Worm (Caenorhabditis elegans) whole organism, mixed stage, embryonic: ENCODE measurements around the gene cylc-1.

Experiments
- M03D4.4 ChIP-seq: sonication (generic microtip); optimal IDR thresholded peaks from 2 replicates; lab custom pipeline; 2017; ENCODE audit warnings: mild to moderate bottlenecking, missing genetic modification characterization, missing compliant biosample characterization
- bed-3 ChIP-seq: fragments of 200-800 bp; sonication (Bioruptor generic); optimal IDR thresholded peaks from 3 replicates; lab custom pipeline; 2018; ENCODE audit warnings: mild to moderate bottlenecking, missing genetic modification characterization, moderate library complexity, missing compliant biosample characterization
- blmp-1 ChIP-seq: fragments of 150-350 bp; optimal IDR thresholded peaks from 2 replicates; lab custom pipeline; 2014; ENCODE audit warnings: missing biosample characterization, missing genetic modification characterization
- ceh-39 ChIP-seq: fragments of 150-350 bp; optimal IDR thresholded peaks from 2 replicates; lab custom pipeline; 2014; ENCODE audit warnings: missing biosample characterization, missing genetic modification characterization
- ceh-43 ChIP-seq: fragments of 200-800 bp; sonication (Bioruptor generic); optimal IDR thresholded peaks from 2 replicates; lab custom pipeline; 2018; ENCODE audit warnings: mild to moderate bottlenecking, missing genetic modification characterization, moderate library complexity, missing compliant biosample characterization
- ceh-83 ChIP-seq: fragments of 200-800 bp; sonication (Bioruptor generic); optimal IDR thresholded peaks from 2 replicates; lab custom pipeline; 2018; ENCODE audit warnings: mild to moderate bottlenecking, missing genetic modification characterization, missing compliant biosample characterization
- ces-1 ChIP-seq: fragments of 150-350 bp; optimal IDR thresholded peaks from 2 replicates; lab custom pipeline; 2014; ENCODE audit warnings: missing biosample characterization, missing genetic modification reagents, missing genetic modification characterization
- cnd-1 ChIP-seq: fragments of 200-800 bp; sonication (Bioruptor generic); optimal IDR thresholded peaks from 2 replicates; lab custom pipeline; 2018; ENCODE audit warnings: mild to moderate bottlenecking, missing genetic modification characterization, missing compliant biosample characterization
- drap-1 ChIP-seq: fragments of 200-800 bp; sonication (Bioruptor generic); optimal IDR thresholded peaks from 3 replicates; lab custom pipeline; 2018; ENCODE audit warnings: mild to moderate bottlenecking, missing genetic modification characterization, missing compliant biosample characterization
- elt-1 ChIP-seq: sonication (generic microtip); optimal IDR thresholded peaks from 2 replicates; lab custom pipeline; 2017; ENCODE audit warnings: missing genetic modification characterization, mild to moderate bottlenecking, missing compliant biosample characterization, antibody characterized with exemption, moderate library complexity, borderline replicate concordance; ENCODE audit not compliant: insufficient read depth
- elt-3 ChIP-seq: fragments of 150-350 bp; optimal IDR thresholded peaks from 2 replicates; lab custom pipeline; 2014; ENCODE audit warnings: missing biosample characterization, missing genetic modification characterization
- flh-1 ChIP-seq: fragments of 200-800 bp; sonication (Bioruptor generic); optimal IDR thresholded peaks from 2 replicates; lab custom pipeline; 2018; ENCODE audit warnings: mild to moderate bottlenecking, missing genetic modification characterization, moderate library complexity, missing compliant biosample characterization
- ham-2 ChIP-seq: fragments of 200-800 bp; sonication (Bioruptor generic); optimal IDR thresholded peaks from 2 replicates; lab custom pipeline; 2018; ENCODE audit warnings: mild to moderate bottlenecking, missing genetic modification characterization, missing compliant biosample characterization
- hlh-1 ChIP-seq: fragments of 150-350 bp; optimal IDR thresholded peaks from 2 replicates; lab custom pipeline; 2014; ENCODE audit warnings: missing biosample characterization, missing genetic modification reagents, missing genetic modification characterization
- lin-13 ChIP-seq: fragments of 150-350 bp; optimal IDR thresholded peaks from 2 replicates; lab custom pipeline; 2014; ENCODE audit warnings: missing biosample characterization, missing genetic modification characterization
- lin-32 ChIP-seq: fragments of 200-800 bp; sonication (Bioruptor generic); optimal IDR thresholded peaks from 2 replicates; lab custom pipeline; 2018; ENCODE audit warnings: mild to moderate bottlenecking, missing genetic modification characterization, missing compliant biosample characterization
- lsy-2 ChIP-seq: fragments of 150-350 bp; optimal IDR thresholded peaks from 2 replicates; lab custom pipeline; 2014; ENCODE audit warnings: missing biosample characterization, missing genetic modification characterization
- mab-5 ChIP-seq: fragments of 150-350 bp; optimal IDR thresholded peaks from 2 replicates; lab custom pipeline; 2014; ENCODE audit warnings: missing biosample characterization, missing genetic modification characterization
- mep-1 ChIP-seq: fragments of 150-350 bp; optimal IDR thresholded peaks from 2 replicates; lab custom pipeline; 2017; ENCODE audit warnings: missing biosample characterization, missing genetic modification reagents, missing genetic modification characterization, inconsistent platforms
- mls-2 ChIP-seq: sonication (generic microtip); optimal IDR thresholded peaks from 2 replicates; lab custom pipeline; 2016; ENCODE audit warnings: mild to moderate bottlenecking, missing genetic modification characterization, moderate library complexity, missing compliant biosample characterization
- nhr-12 ChIP-seq: fragments of 150-350 bp; optimal IDR thresholded peaks from 2 replicates; lab custom pipeline; 2014; ENCODE audit warnings: missing biosample characterization, missing genetic modification characterization
- nhr-2 ChIP-seq: fragments of 150-350 bp; optimal IDR thresholded peaks from 2 replicates; lab custom pipeline; 2014; ENCODE audit warnings: missing biosample characterization, missing genetic modification characterization
- nhr-237 ChIP-seq: fragments of 150-350 bp; optimal IDR thresholded peaks from 2 replicates; lab custom pipeline; 2014; ENCODE audit warnings: missing biosample characterization, missing genetic modification characterization
- nhr-28 ChIP-seq: fragments of 150-350 bp; optimal IDR thresholded peaks from 2 replicates; lab custom pipeline; 2014; ENCODE audit warnings: missing biosample characterization, missing genetic modification characterization
- nhr-76 ChIP-seq: sonication (generic microtip); optimal IDR thresholded peaks from 2 replicates; lab custom pipeline; 2017; ENCODE audit warnings: missing biosample characterization, missing genetic modification characterization
- pha-4 ChIP-seq: fragments of 150-350 bp; optimal IDR thresholded peaks from 2 replicates; lab custom pipeline; 2018; ENCODE audit warnings: missing biosample characterization, missing genetic modification reagents, missing genetic modification characterization
- sem-2 ChIP-seq: fragments of 200-800 bp; sonication (Bioruptor generic); optimal IDR thresholded peaks from 2 replicates; lab custom pipeline; 2018; ENCODE audit warnings: mild to moderate bottlenecking, missing genetic modification characterization, missing compliant biosample characterization
- snpc-4 ChIP-seq: fragments of 150-350 bp; optimal IDR thresholded peaks from 2 replicates; lab custom pipeline; 2014; ENCODE audit warnings: missing biosample characterization, missing genetic modification characterization
- sptf-1 ChIP-seq: sonication (generic microtip); optimal IDR thresholded peaks from 2 replicates; lab custom pipeline; 2017; ENCODE audit warnings: mild to moderate bottlenecking, missing genetic modification characterization, moderate library complexity, missing compliant biosample characterization
- tbx-8 ChIP-seq: fragments of 200-800 bp; sonication (Bioruptor generic); optimal IDR thresholded peaks from 2 replicates; lab custom pipeline; 2018; ENCODE audit warnings: mild to moderate bottlenecking, missing genetic modification characterization, moderate library complexity, missing compliant biosample characterization
- unc-120 ChIP-seq: sonication (generic microtip); optimal IDR thresholded peaks from 2 replicates; lab custom pipeline; 2017; ENCODE audit warnings: missing genetic modification characterization, missing compliant biosample characterization; ENCODE audit not compliant: poor library complexity, severe bottlenecking
- unc-39 ChIP-seq: fragments of 150-350 bp; optimal IDR thresholded peaks from 2 replicates; lab custom pipeline; 2014; ENCODE audit warnings: missing biosample characterization, missing genetic modification characterization
- unc-62 ChIP-seq: fragments of 150-350 bp; optimal IDR thresholded peaks from 2 replicates; lab custom pipeline; 2014; ENCODE audit warnings: missing biosample characterization, missing genetic modification reagents, missing genetic modification characterization
- zip-8 ChIP-seq: fragments of 150-350 bp; optimal IDR thresholded peaks from 2 replicates; lab custom pipeline; 2014; ENCODE audit warnings: missing biosample characterization, missing genetic modification characterization
- ztf-11 ChIP-seq: fragments of 150-350 bp; optimal IDR thresholded peaks from 2 replicates; lab custom pipeline; 2014; ENCODE audit warnings: missing biosample characterization, missing genetic modification characterization

cylc-1 gene

ce11 chrIV:5200813-5201212 lies 24.8 kb downstream of the cylc-1 start:
- no peak for TF ChIP-seq ceh-83 (GFP tag; lab: Kevin White, UChicago)

ce11 chrIV:5195531-5195930 lies 30.0 kb downstream of the cylc-1 start, which contains the start of gene gpa-18:
TSS of gene gpa-18 (minus strand) at chrIV:5195631.
- no peak for TF ChIP-seq unc-62
- TF ChIP-seq, all 35 proteins: peak for 0

DNA sequence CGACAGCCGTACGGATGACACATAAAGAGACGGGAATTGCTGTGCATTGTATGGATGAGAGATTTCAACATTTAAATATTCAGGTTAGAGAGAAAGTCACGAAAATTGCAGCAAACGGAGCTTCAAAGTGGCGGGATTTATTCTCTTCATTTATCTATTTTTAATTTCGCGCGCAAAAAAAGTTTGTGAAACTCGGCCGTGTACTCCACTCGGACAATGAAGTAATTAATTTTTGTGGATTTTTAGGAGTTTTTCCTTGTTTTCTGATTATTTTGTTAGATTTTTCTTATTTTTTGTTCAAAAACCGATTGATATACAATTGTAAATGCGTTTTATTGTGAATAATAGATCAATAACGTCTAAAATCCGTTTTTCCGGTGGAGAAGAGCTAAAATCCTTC lies 37.5 kb downstream of the cylc-1 start:
- TF ChIP-seq elt-3 (tag; lab: Kevin White, UChicago) = no peak

- TF ChIP-seq mep-1 (tag; lab: Kevin White, UChicago) = no peak
- no peak for TF ChIP-seq sptf-1 (tag; lab: Kevin White, UChicago)
- no peak for TF ChIP-seq nhr-2 (tag; lab: Kevin White, UChicago)
- TF ChIP-seq cnd-1 = no peak
- no peak for TF ChIP-seq ham-2 (GFP tag; lab: Kevin White, UChicago)
- TF ChIP-seq unc-120 (tag; lab: Kevin White, UChicago) = no peak
- TF ChIP-seq M03D4.4 (tag; lab: Kevin White, UChicago) = no peak
These were observed 38.9 kb downstream of the cylc-1 start, which contains the start of the genes W03F8.6 and mtrf-1L for ce11 chrIV:5186480-5187205. TSS of gene W03F8.6 (minus strand) at chrIV:5186580. TSS of gene mtrf-1L (plus strand) at chrIV:5187155.

- TF ChIP-seq ceh-39 (tag; lab: Kevin White, UChicago) (peak; percentile 64), lin-13 (peak; percentile 94), ceh-43 (peak; percentile 45), lsy-2 (tag; lab: Kevin White, UChicago) (peak; percentile 86), cnd-1 (peak; percentile 50), unc-39 (tag; lab: Kevin White, UChicago) (peak; percentile 12), unc-62 (peak; percentile 51), unc-120 (tag; lab: Kevin White, UChicago) (peak; percentile 87), nhr-2 (tag; lab: Kevin White, UChicago) (no peak), mls-2 (tag; lab: Kevin White, UChicago) (peak; percentile 68), hlh-1 (peak; percentile 28), elt-3 (tag; lab: Kevin White, UChicago) (no peak), nhr-12 (tag; lab: Kevin White, UChicago) (no peak), snpc-4 (no peak), lin-32 (no peak), ces-1 (GFP tag; lab: Kevin White, UChicago) (peak; percentile 62), sem-2 (GFP tag; lab: Kevin White, UChicago) (peak; percentile 45), tbx-8 (GFP tag; lab: Kevin White, UChicago) (peak; percentile 68), mab-5 (tag; lab: Kevin White, UChicago) (peak; percentile 4), ztf-11 (tag; lab: Kevin White, UChicago) (peak; percentile 13), elt-1 (no peak), M03D4.4 (tag; lab: Kevin White, UChicago) (peak; percentile 61), ceh-83 (GFP tag; lab: Kevin White, UChicago) (peak; percentile 89), pha-4 (tag; lab: Kevin White, UChicago) (peak; percentile 91), nhr-76 (tag; lab: Kevin White, UChicago) (no peak), nhr-28 (tag; lab: Kevin White, UChicago) (no peak), zip-8 (tag; lab: Kevin White, UChicago) (no peak), ham-2 (GFP tag; lab: Kevin White, UChicago) (peak; percentile 46), bed-3 (peak; percentile 24), mep-1 (tag; lab: Kevin White, UChicago) (peak; percentile 93), flh-1 (no peak), drap-1 (GFP tag; lab: Kevin White, UChicago) (peak; percentile 75), blmp-1 (tag; lab: Kevin White, UChicago) (peak; percentile 96), sptf-1 (tag; lab: Kevin White, UChicago) (peak; percentile 79), nhr-237 (tag; lab: Kevin White, UChicago) (peak; percentile 87)
- TF ChIP-seq, all 35 proteins: peak for 25
These were observed 41.8 kb downstream of the cylc-1 start, which contains the start of gene W03F8.4 for ce11 chrIV:5183755-5184166. TSS of gene W03F8.4 (plus strand) at chrIV:5184123.
